Fruit fly (Drosophila melanogaster) Kc167 (cell line): ENCODE measurements around the gene CG31883.

Source experiments
- Myc ChIP-seq: fragments of >200 bp; optimal IDR thresholded peaks from 2 replicates; lab custom pipeline; 2017; ENCODE audit warnings: missing external identifiers
- Sin3A ChIP-seq: fragments of >200 bp; optimal IDR thresholded peaks from 2 replicates; lab custom pipeline; 2018; ENCODE audit warnings: missing external identifiers
- h ChIP-seq: fragments of >200 bp; optimal IDR thresholded peaks from 3 replicates; lab custom pipeline; 2018; ENCODE audit warnings: missing external identifiers
- insv ChIP-seq: fragments of >200 bp; optimal IDR thresholded peaks from 3 replicates; lab custom pipeline; 2018; ENCODE audit warnings: missing external identifiers
- psq ChIP-seq: fragments of >200 bp; optimal IDR thresholded peaks from 2 replicates; lab custom pipeline; 2017; ENCODE audit warnings: missing external identifiers
- ttk ChIP-seq: sonication (Bioruptor generic); optimal IDR thresholded peaks from 2 replicates; lab custom pipeline; 2017; ENCODE audit warnings: missing external identifiers

CG31883 gene

DNA sequence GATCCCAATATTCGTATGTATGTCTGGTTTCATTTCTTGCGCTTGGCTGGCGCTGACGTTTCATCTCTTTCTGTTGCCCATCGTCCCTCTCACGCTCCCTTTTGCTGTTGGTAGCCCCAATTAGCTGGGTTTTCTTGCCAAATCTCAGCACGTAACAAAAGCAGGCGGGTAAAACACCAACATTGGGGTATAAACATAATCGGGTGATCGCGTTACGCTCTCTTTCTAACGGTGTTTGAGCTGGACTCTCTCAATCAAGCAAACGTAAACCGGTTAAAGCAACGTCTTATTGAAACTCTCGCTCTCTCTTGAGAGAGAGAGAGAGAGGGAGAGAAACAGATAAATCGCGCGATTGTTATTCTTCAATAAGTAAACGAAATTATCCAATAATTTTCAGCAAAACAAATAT, 5.5 kb upstream of the CG31883 start:
- TF ChIP-seq ttk (lab: Kevin White, UChicago): no peak

DNA sequence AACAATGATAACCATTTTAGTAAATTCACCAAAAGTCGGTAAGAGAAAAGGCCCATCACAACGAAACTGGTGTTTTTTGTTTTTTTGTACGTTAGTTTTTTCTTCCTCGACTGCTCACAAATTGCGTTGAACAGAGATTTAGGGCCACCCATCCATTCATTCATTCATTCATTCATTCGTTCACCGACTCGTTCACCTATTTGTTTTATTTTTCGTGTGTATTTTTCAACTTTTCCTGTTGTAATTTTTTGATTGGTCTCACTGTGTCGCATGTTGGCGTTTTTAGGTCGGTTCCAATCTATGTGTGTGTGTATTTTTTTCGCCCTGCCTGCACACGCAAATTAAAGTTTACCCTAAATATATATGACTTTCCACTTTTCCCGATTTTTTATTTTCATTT, 3.4 kb upstream of the CG31883 start:
- TF ChIP-seq psq (lab: Kevin White, UChicago) (no peak), insv (lab: Kevin White, UChicago) (no peak), h (lab: Kevin White, UChicago) (no peak), Sin3A (no peak), Myc (no peak), ttk (lab: Kevin White, UChicago) (no peak)

DNA sequence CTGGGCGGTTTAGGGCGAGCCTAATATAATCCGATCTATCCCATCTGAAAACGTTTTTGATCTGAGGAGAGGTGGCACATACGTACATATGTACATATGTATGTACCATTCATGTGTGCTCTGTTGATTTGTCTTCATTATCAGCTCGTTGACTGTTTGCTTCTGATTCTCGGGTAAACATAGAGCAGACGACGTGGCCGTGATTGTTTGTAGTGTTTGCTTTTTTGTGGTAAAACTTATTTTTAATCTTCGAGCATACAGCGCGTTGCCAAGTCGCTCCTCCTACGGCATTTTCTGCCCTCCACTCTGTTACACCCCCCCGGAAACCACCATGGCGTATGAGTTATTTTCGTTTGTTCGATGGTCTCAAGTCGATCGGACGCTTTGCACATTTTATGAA, 2.6 kb upstream of the CG31883 start:
- no peak for TF ChIP-seq ttk (lab: Kevin White, UChicago)
- no peak for TF ChIP-seq psq (lab: Kevin White, UChicago)
- no peak for TF ChIP-seq Myc
- no peak for TF ChIP-seq insv (lab: Kevin White, UChicago)
- no peak for TF ChIP-seq h (lab: Kevin White, UChicago)
- no peak for TF ChIP-seq Sin3A

DNA sequence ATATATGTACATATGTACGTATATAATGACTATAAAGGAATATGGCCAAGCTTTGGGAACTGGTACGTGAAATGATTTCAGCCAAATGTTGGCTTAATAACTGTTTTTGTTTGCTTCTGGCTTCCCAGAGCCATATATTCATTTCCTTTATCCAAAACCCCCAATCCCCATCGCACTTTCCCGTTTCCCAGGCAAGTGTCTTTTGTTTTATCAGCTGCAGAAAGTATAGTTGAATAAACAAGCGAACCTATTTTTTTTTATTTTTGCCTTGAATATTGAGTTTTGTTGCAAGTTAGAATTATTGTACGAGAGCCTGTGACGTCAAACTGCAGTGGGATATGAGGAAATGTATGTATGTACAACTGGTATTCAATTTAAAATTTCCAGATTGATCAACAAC, 1.8 kb upstream of the CG31883 start:
- TF ChIP-seq Myc: no peak
- no peak for TF ChIP-seq Sin3A
- no peak for TF ChIP-seq ttk (lab: Kevin White, UChicago)
- TF ChIP-seq insv (lab: Kevin White, UChicago): no peak

DNA sequence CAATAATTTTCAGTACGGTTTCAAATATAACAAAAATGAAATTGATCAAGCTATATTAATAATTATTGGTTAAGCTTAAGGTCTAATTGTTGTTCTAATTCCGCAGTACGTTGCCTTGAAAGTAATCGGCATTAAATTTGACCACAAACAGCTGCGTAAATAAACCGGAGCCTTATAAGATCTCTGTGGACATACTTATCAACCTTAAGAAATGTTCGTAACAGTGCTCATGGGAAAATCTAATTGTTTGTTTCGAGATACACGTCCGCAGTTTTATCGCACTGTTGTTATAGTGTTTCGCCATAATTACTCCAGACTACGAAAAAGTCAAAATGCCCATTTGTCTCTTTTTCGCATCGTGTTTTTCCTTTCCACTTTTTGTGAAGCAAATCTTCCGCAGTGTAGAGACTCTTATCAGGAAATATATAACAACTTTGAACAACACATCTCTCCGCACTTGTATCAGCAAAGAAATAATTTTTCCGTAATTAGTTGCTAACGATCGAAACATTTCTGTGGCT, 1.6 kb downstream of the CG31883 start:
- TF ChIP-seq insv (lab: Kevin White, UChicago): no peak
- no peak for TF ChIP-seq Myc
- no peak for TF ChIP-seq h (lab: Kevin White, UChicago)
- no peak for TF ChIP-seq Sin3A
- TF ChIP-seq ttk (lab: Kevin White, UChicago): no peak
- no peak for TF ChIP-seq psq (lab: Kevin White, UChicago)

DNA sequence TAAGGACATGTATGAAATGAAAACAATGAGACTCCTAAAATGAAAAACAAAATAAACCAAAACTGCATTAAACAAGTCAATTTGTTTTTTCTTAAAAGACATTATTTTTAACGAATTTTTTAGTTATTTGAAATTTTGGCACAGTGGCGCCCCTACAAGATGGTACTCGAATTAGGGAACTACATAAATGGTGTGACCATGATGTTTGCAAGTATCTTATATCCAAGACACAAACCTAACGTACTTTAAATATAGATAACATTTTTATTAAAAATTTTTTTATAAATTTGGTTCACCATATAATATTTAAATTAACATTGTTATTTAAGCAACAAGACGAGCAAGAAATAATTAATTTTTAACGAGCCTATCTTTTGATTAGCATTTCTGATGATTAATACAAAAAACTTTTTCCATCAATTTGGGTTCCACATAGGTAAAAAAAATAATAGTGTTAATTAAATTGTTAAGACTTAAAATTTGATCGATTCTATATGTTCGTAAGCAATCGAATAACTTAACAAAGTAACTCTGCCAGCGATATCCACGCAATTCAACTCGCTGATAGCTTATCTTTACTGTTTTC, 11.8 kb downstream of the CG31883 start, which contains the start of gene CG17855:
TSS of gene CG17855 (plus strand) at position 536 of the 586 bp plus-strand sequence.
- TF ChIP-seq h (lab: Kevin White, UChicago): no peak
- TF ChIP-seq ttk (lab: Kevin White, UChicago): no peak
- no peak for TF ChIP-seq Sin3A
- no peak for TF ChIP-seq Myc
- no peak for TF ChIP-seq psq (lab: Kevin White, UChicago)
- no peak for TF ChIP-seq insv (lab: Kevin White, UChicago)

DNA sequence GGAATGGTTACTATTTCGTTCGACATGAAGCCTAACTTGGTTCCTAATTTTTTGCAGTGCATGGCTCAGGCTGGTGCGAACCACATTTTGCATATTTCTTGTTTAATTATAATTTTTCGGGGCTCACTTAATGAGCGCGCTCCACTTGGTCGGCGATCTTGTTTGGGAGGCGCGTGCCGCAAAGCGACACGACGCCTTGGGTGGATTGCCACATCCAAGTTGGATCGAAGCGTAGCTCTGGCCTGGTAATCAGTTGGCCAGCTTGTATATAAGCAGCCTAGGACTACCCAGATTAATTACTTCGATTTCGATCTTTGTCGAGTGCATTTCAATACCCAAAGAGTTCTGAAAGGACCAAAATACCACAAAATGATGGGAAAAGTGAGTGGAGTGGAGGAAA, 14.3 kb downstream of the CG31883 start, which contains the start of gene Cpr30B:
TSS of gene Cpr30B (plus strand) at position 301 of the 400 bp plus-strand sequence.
- TF ChIP-seq Sin3A: no peak
- TF ChIP-seq Myc: no peak
- TF ChIP-seq h (lab: Kevin White, UChicago): no peak
- TF ChIP-seq psq (lab: Kevin White, UChicago): no peak
- no peak for TF ChIP-seq ttk (lab: Kevin White, UChicago)
- no peak for TF ChIP-seq insv (lab: Kevin White, UChicago)

DNA sequence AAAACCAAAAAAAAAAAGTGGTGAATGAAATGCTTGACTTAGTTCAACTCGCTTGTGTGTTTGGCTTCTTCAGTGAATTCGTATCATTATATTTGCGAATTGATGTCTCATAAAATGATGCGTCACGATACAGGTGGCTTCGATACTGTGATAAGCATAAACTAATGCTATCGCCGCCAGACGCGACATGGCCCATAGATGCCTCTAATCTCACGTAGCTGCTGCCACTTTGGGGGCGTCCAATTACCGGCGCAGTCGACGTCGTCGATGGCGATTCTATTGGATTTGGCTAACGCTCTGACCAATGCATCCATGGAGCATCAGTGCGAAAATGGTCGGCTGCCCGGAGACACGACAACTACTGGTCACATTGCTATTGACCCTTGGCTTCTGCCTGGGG, 15.6 kb downstream of the CG31883 start, which contains the start of gene CG13113:
TSS of gene CG13113 (plus strand) at position 301 of the 400 bp plus-strand sequence.
- no peak for TF ChIP-seq insv (lab: Kevin White, UChicago)
- no peak for TF ChIP-seq Sin3A
- no peak for TF ChIP-seq ttk (lab: Kevin White, UChicago)
- no peak for TF ChIP-seq h (lab: Kevin White, UChicago)
- TF ChIP-seq psq (lab: Kevin White, UChicago): no peak
- no peak for TF ChIP-seq Myc

DNA sequence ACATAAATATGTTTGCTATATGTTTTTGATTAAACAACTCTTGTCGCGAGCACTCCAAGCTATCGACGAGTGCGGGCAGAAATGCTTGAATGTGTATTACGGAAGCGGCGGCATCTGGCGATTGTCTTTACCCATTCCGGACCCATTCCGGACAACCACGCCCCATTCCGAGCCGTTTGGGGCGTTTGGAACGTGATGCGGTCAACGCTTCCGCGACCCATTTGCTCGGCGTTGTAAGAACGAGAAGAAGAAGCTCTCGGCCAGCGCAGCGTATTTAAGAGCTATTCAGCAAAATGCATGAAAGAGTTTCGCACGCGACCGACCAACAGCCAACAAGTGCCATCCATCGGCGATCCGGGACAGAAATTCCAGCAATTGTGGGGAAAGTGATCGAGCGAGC, 17.2 kb downstream of the CG31883 start, which contains the start of gene CG13114:
TSS of gene CG13114 (plus strand) at position 301 of the 400 bp plus-strand sequence.
- TF ChIP-seq Sin3A (no peak), insv (lab: Kevin White, UChicago) (no peak), Myc (no peak), psq (lab: Kevin White, UChicago) (no peak), h (lab: Kevin White, UChicago) (no peak), ttk (lab: Kevin White, UChicago) (no peak)

DNA sequence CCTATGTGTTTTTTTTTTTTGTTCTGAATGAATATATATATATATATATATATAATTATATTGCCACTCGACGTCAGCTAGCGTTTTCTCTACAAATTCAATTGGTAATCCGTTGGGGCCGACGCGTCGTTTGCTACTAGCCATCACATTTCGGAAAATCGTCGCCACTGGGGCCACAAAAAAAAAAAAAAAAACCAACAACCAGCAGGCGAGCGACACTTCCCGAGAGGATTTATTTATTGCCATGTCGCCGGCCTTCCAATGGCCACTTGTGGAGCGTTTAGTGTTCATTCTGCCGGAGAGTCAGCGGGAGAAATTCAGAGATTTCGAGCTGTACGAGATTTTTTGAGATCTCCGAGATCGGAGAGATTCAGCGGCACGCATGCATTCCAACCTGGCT, 22.6 kb downstream of the CG31883 start:
- TF ChIP-seq insv (lab: Kevin White, UChicago) (no peak), ttk (lab: Kevin White, UChicago) (no peak), h (lab: Kevin White, UChicago) (no peak), Myc (no peak), psq (lab: Kevin White, UChicago) (no peak), Sin3A (no peak)

DNA sequence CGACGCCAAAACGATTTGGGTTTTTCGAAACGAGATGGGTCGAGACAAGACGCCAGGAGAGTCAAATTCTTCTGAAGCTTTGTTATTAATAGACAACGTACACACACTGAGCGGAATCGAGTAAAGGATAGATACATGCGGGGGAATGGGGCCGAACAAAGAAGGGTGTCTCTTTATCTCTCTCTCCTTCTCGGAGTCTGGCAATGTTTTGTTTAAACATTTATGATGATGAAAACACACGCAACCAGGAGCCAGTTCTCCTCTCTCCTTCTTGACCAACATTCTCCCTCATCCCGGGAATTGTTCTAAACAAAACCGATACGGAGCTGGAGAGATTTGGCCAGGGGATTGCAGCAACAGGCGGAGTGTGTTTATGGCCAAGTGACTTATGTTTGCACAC, 29.5 kb downstream of the CG31883 start:
- TF ChIP-seq Sin3A (no peak), psq (lab: Kevin White, UChicago) (no peak), Myc (no peak), h (lab: Kevin White, UChicago) (no peak), ttk (lab: Kevin White, UChicago) (no peak), insv (lab: Kevin White, UChicago) (no peak)

DNA sequence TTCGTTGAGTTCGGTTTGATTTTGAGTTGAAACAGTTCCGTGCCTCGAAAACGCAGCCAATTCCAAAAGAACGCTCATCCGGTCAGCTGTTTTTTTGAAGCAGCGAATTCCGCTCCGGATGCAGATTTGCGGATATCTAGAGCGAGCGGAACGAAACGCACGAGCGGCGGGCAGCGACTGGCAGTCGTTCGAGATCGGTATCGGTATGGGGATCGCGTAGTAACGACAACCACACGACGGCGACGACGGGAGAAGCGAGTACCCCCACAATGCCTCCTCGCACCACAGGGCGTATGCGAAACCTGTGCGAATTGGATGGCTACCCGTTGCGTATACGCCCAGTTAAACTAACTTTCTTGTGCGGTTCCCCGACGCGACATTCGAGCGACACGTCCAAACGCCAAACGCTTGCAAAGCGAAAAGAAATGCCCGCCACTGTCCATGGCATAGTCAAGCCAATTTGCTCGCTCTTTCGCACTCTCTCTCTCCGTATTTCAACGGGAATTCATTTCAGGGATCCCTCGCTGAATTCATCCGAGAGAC, 31.8 kb downstream of the CG31883 start:
- TF ChIP-seq Sin3A: no peak
- TF ChIP-seq psq (lab: Kevin White, UChicago): no peak
- TF ChIP-seq h (lab: Kevin White, UChicago): no peak
- TF ChIP-seq ttk (lab: Kevin White, UChicago): no peak
- TF ChIP-seq Myc: no peak
- no peak for TF ChIP-seq insv (lab: Kevin White, UChicago)
